Fruit fly (Drosophila melanogaster) whole organism, embryonic: ENCODE results near the gene Bicra.

Source experiments
- Atf-2 ChIP-seq: fragments of 200-800 bp; sonication (Bioruptor generic); optimal IDR thresholded peaks from 2 replicates; lab custom pipeline; 2016; ENCODE audit warnings: missing biosample characterization, missing genetic modification characterization
- Bdp1 ChIP-seq: fragments of 200-800 bp; sonication (Bioruptor generic); optimal IDR thresholded peaks from 3 replicates; lab custom pipeline; 2016; ENCODE audit warnings: missing biosample characterization, missing genetic modification characterization
- Bteb2 ChIP-seq: fragments of 200-800 bp; sonication (Bioruptor generic); optimal IDR thresholded peaks from 2 replicates; lab custom pipeline; 2016; ENCODE audit warnings: missing biosample characterization, missing genetic modification characterization
- CG1024 ChIP-seq: fragments of 200-800 bp; sonication (Bioruptor generic); IDR thresholded peaks from 2 replicates; pipeline ENCODE4 v1.3.6; 2022; ENCODE audit warnings: missing biosample characterization, missing genetic modification characterization
- CG10366 ChIP-seq: fragments of 200-800 bp; sonication (Bioruptor generic); IDR thresholded peaks from 2 replicates; pipeline ENCODE4 v1.3.6; 2022; ENCODE audit warnings: missing biosample characterization, missing genetic modification characterization
- CG10462 ChIP-seq: fragments of 200-800 bp; sonication (Bioruptor generic); optimal IDR thresholded peaks from 2 replicates; lab custom pipeline; 2016; ENCODE audit warnings: missing biosample characterization, missing genetic modification characterization
- CG11093 ChIP-seq: fragments of 200-800 bp; sonication (Bioruptor generic); IDR thresholded peaks from 3 replicates; pipeline ENCODE4 v1.3.6; 2022; ENCODE audit warnings: missing biosample characterization, missing genetic modification characterization
- CG11696 ChIP-seq: fragments of 200-800 bp; sonication (Bioruptor generic); IDR thresholded peaks from 2 replicates; pipeline ENCODE4 v1.3.6; 2022; ENCODE audit warnings: missing biosample characterization, missing genetic modification characterization
- CG12744 ChIP-seq: fragments of 200-800 bp; sonication (Bioruptor generic); optimal IDR thresholded peaks from 2 replicates; lab custom pipeline; 2016; ENCODE audit warnings: missing biosample characterization, missing genetic modification characterization
- CG14050 ChIP-seq: fragments of 200-800 bp; sonication (Bioruptor generic); IDR thresholded peaks from 3 replicates; pipeline ENCODE4 v1.3.6; 2022; ENCODE audit warnings: missing biosample characterization, missing genetic modification characterization
- CG14667 ChIP-seq: fragments of 200-800 bp; sonication (Bioruptor generic); IDR thresholded peaks from 2 replicates; pipeline ENCODE4 v1.3.6; 2022; ENCODE audit warnings: missing biosample characterization, missing genetic modification characterization
- CG15479 ChIP-seq: fragments of 200-800 bp; sonication (Bioruptor generic); optimal IDR thresholded peaks from 3 replicates; lab custom pipeline; 2019; ENCODE audit warnings: missing biosample characterization, mild to moderate bottlenecking, missing genetic modification characterization, moderate library complexity
- CG1603 ChIP-seq: fragments of 200-800 bp; sonication (Bioruptor generic); optimal IDR thresholded peaks from 2 replicates; lab custom pipeline; 2019; ENCODE audit warnings: missing biosample characterization, mild to moderate bottlenecking, missing genetic modification characterization, moderate library complexity
- CG17568 ChIP-seq: fragments of 200-800 bp; sonication (Bioruptor generic); optimal IDR thresholded peaks from 2 replicates; lab custom pipeline; 2018; ENCODE audit warnings: missing biosample characterization, mild to moderate bottlenecking, missing genetic modification characterization, moderate library complexity
- CG17802 ChIP-seq: fragments of 200-800 bp; sonication (Bioruptor generic); optimal IDR thresholded peaks from 2 replicates; lab custom pipeline; 2018; ENCODE audit warnings: missing biosample characterization, mild to moderate bottlenecking, missing genetic modification characterization, moderate library complexity
- CG18599 ChIP-seq: fragments of 200-800 bp; sonication (Bioruptor generic); optimal IDR thresholded peaks from 3 replicates; lab custom pipeline; 2017; ENCODE audit warnings: missing biosample characterization, missing genetic modification characterization, mild to moderate bottlenecking, moderate library complexity, missing genetic modification reagents
- CG31365 ChIP-seq: fragments of 200-800 bp; sonication (Bioruptor generic); optimal IDR thresholded peaks from 2 replicates; lab custom pipeline; 2018; ENCODE audit warnings: missing biosample characterization, mild to moderate bottlenecking, missing genetic modification characterization
- CG4360 ChIP-seq: fragments of 200-800 bp; sonication (Bioruptor generic); IDR thresholded peaks from 2 replicates; pipeline ENCODE4 v1.3.6; 2022; ENCODE audit warnings: missing biosample characterization, missing genetic modification characterization
- CG5245 ChIP-seq: fragments of 200-800 bp; sonication (Bioruptor generic); optimal IDR thresholded peaks from 3 replicates; lab custom pipeline; 2016; ENCODE audit warnings: missing biosample characterization, missing genetic modification characterization
- CG6683 ChIP-seq: fragments of 200-800 bp; sonication (Bioruptor generic); optimal IDR thresholded peaks from 2 replicates; lab custom pipeline; 2017; ENCODE audit warnings: missing biosample characterization, mild to moderate bottlenecking, missing genetic modification characterization, missing genetic modification reagents
- CG7271 ChIP-seq: fragments of 200-800 bp; sonication (Bioruptor generic); optimal IDR thresholded peaks from 2 replicates; lab custom pipeline; 2018; ENCODE audit warnings: missing biosample characterization, mild to moderate bottlenecking, missing genetic modification characterization, moderate library complexity
- CG8089 ChIP-seq: fragments of 200-800 bp; sonication (Bioruptor generic); optimal IDR thresholded peaks from 3 replicates; lab custom pipeline; 2016; ENCODE audit warnings: missing biosample characterization, missing genetic modification characterization
- CG8388 ChIP-seq: fragments of 200-800 bp; sonication (Bioruptor generic); optimal IDR thresholded peaks from 2 replicates; lab custom pipeline; 2019; ENCODE audit warnings: missing biosample characterization, mild to moderate bottlenecking, missing genetic modification characterization, moderate library complexity
- Eip74EF ChIP-seq, 2 experiments: fragments of 200-800 bp in 1 of 2; fragments of >200 bp in 1 of 2; sonication (Bioruptor generic) in 1 of 2; optimal IDR thresholded peaks; 2 replicates each; lab custom pipeline; 2017 to 2019; ENCODE audit warnings: missing biosample characterization in 2 of 2, missing genetic modification characterization in 2 of 2, mild to moderate bottlenecking in 1 of 2, moderate library complexity in 1 of 2
- Ets65A ChIP-seq: fragments of 200-800 bp; sonication (Bioruptor generic); peaks from one replicate; lab custom pipeline; 2016; ENCODE audit warnings: missing biosample characterization, missing genetic modification characterization
- GATAe ChIP-seq: fragments of 200-800 bp; sonication (Bioruptor generic); conservative IDR thresholded peaks from 2 replicates; pipeline ENCODE4 v1.3.6; 2022; ENCODE audit warnings: missing biosample characterization, missing genetic modification characterization
- Hmx ChIP-seq: fragments of 200-800 bp; sonication (Bioruptor generic); optimal IDR thresholded peaks from 2 replicates; lab custom pipeline; 2016; ENCODE audit warnings: missing biosample characterization, missing genetic modification characterization
- Jarid2 ChIP-seq: fragments of 200-800 bp; sonication (Bioruptor generic); optimal IDR thresholded peaks from 3 replicates; lab custom pipeline; 2017; ENCODE audit warnings: mild to moderate bottlenecking, missing biosample characterization, missing genetic modification reagents, missing genetic modification characterization
- MTF-1 ChIP-seq: fragments of 200-800 bp; sonication (Bioruptor generic); optimal IDR thresholded peaks from 2 replicates; lab custom pipeline; 2018; ENCODE audit warnings: missing biosample characterization, mild to moderate bottlenecking, missing genetic modification characterization, borderline replicate concordance
- Max ChIP-seq: fragments of 200-800 bp; sonication (Bioruptor generic); optimal IDR thresholded peaks from 2 replicates; lab custom pipeline; 2016; ENCODE audit warnings: missing biosample characterization, mild to moderate bottlenecking, missing genetic modification characterization
- Mrtf ChIP-seq: fragments of 200-800 bp; sonication (Bioruptor generic); IDR thresholded peaks from 3 replicates; pipeline ENCODE4 v1.3.6; 2022; ENCODE audit warnings: missing biosample characterization, missing genetic modification characterization
- NK7.1 ChIP-seq: fragments of 200-800 bp; sonication (Bioruptor generic); optimal IDR thresholded peaks from 3 replicates; lab custom pipeline; 2016; ENCODE audit warnings: missing biosample characterization, missing genetic modification characterization
- Neu2 ChIP-seq: fragments of 200-800 bp; sonication (Bioruptor generic); optimal IDR thresholded peaks from 3 replicates; lab custom pipeline; 2016; ENCODE audit warnings: missing biosample characterization, missing genetic modification characterization, borderline replicate concordance
- Oaz ChIP-seq: fragments of 200-800 bp; sonication (Bioruptor generic); IDR thresholded peaks from 2 replicates; pipeline ENCODE4 v1.3.6; 2022; ENCODE audit warnings: missing biosample characterization, missing genetic modification characterization
- Sin3A ChIP-seq: fragments of >200 bp; optimal IDR thresholded peaks from 2 replicates; lab custom pipeline; 2018
- Sox102F ChIP-seq: fragments of 200-800 bp; sonication (Bioruptor generic); optimal IDR thresholded peaks from 2 replicates; lab custom pipeline; 2018; ENCODE audit warnings: missing biosample characterization, mild to moderate bottlenecking, missing genetic modification characterization, moderate library complexity
- TFAM ChIP-seq: fragments of 200-800 bp; sonication (Bioruptor generic); optimal IDR thresholded peaks from 2 replicates; lab custom pipeline; 2017; ENCODE audit warnings: missing biosample characterization, missing genetic modification characterization, inconsistent platforms
- Usf ChIP-seq: fragments of 200-800 bp; sonication (Bioruptor generic); optimal IDR thresholded peaks from 2 replicates; lab custom pipeline; 2017; ENCODE audit warnings: missing genotype, missing biosample characterization, missing genetic modification characterization
- Xbp1 ChIP-seq: fragments of 200-800 bp; sonication (Bioruptor generic); optimal IDR thresholded peaks from 3 replicates; lab custom pipeline; 2016; ENCODE audit warnings: missing biosample characterization, mild to moderate bottlenecking, missing genetic modification characterization
- ap ChIP-seq: fragments of 200-800 bp; sonication (Bioruptor generic); IDR thresholded peaks from 2 replicates; pipeline ENCODE4 v1.3.6; 2022; ENCODE audit warnings: missing biosample characterization, missing genetic modification characterization
- ato ChIP-seq: fragments of 200-800 bp; sonication (Bioruptor generic); IDR thresholded peaks from 2 replicates; pipeline ENCODE4 v1.3.6; 2022; ENCODE audit warnings: missing biosample characterization, missing genetic modification characterization; ENCODE audit not compliant: partially characterized antibody
- chn ChIP-seq: fragments of 200-800 bp; sonication (Bioruptor generic); optimal IDR thresholded peaks from 2 replicates; lab custom pipeline; 2016; ENCODE audit warnings: missing biosample characterization, missing genetic modification characterization
- fu2 ChIP-seq: fragments of 200-800 bp; sonication (Bioruptor generic); optimal IDR thresholded peaks from 2 replicates; lab custom pipeline; 2016; ENCODE audit warnings: missing biosample characterization, missing genetic modification characterization
- lab ChIP-seq: fragments of 200-800 bp; sonication (Bioruptor generic); optimal IDR thresholded peaks from 3 replicates; lab custom pipeline; 2017; ENCODE audit warnings: missing biosample characterization, missing genetic modification characterization, mild to moderate bottlenecking, moderate library complexity, missing genetic modification reagents
- nerfin-2 ChIP-seq: fragments of 200-800 bp; sonication (Bioruptor generic); IDR thresholded peaks from 2 replicates; pipeline ENCODE4 v1.3.6; 2022; ENCODE audit warnings: missing biosample characterization, missing genetic modification characterization; ENCODE audit not compliant: partially characterized antibody
- phol ChIP-seq: fragments of 200-800 bp; sonication (Bioruptor generic); optimal IDR thresholded peaks from 3 replicates; lab custom pipeline; 2018; ENCODE audit warnings: missing biosample characterization, mild to moderate bottlenecking, missing genetic modification characterization, moderate library complexity
- row ChIP-seq: fragments of 200-800 bp; sonication (Bioruptor generic); IDR thresholded peaks from 3 replicates; pipeline ENCODE4 v1.3.6; 2022; ENCODE audit warnings: missing biosample characterization, missing genetic modification characterization
- sc ChIP-seq, 3 experiments: fragments of >200 bp in 2 of 3; fragments of 200-800 bp in 1 of 3; sonication (Bioruptor generic) in 1 of 3; optimal IDR thresholded peaks; 2 replicates in 2 of 3; 3 replicates in 1 of 3; lab custom pipeline; 2017; ENCODE audit warnings: mild to moderate bottlenecking in 1 of 3, missing biosample characterization in 1 of 3, missing genetic modification characterization in 1 of 3, missing genetic modification reagents in 1 of 3
- seq ChIP-seq: fragments of 200-800 bp; sonication (Bioruptor generic); IDR thresholded peaks from 2 replicates; pipeline ENCODE4 v1.3.6; 2022; ENCODE audit warnings: missing biosample characterization, missing genetic modification characterization
- tap ChIP-seq: fragments of 200-800 bp; optimal IDR thresholded peaks from 3 replicates; lab custom pipeline; 2019; ENCODE audit warnings: missing biosample characterization, mild to moderate bottlenecking, missing genetic modification characterization, moderate library complexity
- wdn ChIP-seq: fragments of 200-800 bp; sonication (Bioruptor generic); IDR thresholded peaks from 2 replicates; pipeline ENCODE4 v1.3.6; 2022; ENCODE audit warnings: missing biosample characterization, missing genetic modification characterization
- zfh2 ChIP-seq: fragments of 200-800 bp; sonication (Bioruptor generic); optimal IDR thresholded peaks from 2 replicates; lab custom pipeline; 2016; ENCODE audit warnings: missing biosample characterization, missing genetic modification characterization

The Bicra gene

DNA sequence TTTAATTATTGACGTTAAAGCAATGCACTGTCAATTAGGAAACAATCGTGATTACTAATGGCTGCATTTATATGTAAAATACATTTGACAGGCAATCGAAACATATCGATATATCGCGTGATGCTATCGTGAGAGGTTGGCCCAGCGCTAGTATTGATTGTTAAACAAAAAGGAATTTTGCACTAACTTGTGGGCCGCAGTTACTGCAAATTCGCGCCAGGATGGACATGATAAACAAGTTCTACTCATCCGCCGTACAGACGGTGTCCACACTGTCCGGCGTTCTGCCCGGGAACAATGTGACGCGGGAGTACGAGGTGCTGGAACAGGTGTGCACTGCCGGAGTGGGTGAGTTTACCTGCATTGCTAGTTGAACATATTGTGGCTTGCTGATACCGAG lies 35.7 kb upstream of the Bicra start, which contains the start of the genes eIF4E6 and CG1951 (continued):
- TF ChIP-seq TFAM (GFP tag; lab: Kevin White, UChicago), result no peak
- no peak for TF ChIP-seq NK7.1 (GFP tag; lab: Kevin White, UChicago)
- no peak for TF ChIP-seq CG1024 (GFP tag; lab: Robert Waterston, UW)
- no peak for TF ChIP-seq CG31365 (tag; lab: Kevin White, UChicago)
- no peak for TF ChIP-seq CG5245
- peak; percentile 71 for TF ChIP-seq phol (tag; lab: Kevin White, UChicago)
- no peak for TF ChIP-seq CG7271
- no peak for TF ChIP-seq CG8388 (GFP tag; lab: Kevin White, UChicago)
- no peak for TF ChIP-seq CG18599 (GFP tag; lab: Kevin White, UChicago)
- no peak for TF ChIP-seq GATAe
- no peak for TF ChIP-seq Ets65A
- no peak for TF ChIP-seq CG1603 (tag; lab: Kevin White, UChicago)
- TF ChIP-seq CG12744 (GFP tag; lab: Kevin White, UChicago), result no peak
- TF ChIP-seq CG10366 (GFP tag; lab: Robert Waterston, UW), result no peak
- no peak for TF ChIP-seq Max (GFP tag; lab: Kevin White, UChicago)
- no peak for TF ChIP-seq wdn
- TF ChIP-seq CG17802 (tag; lab: Kevin White, UChicago), result no peak
- no peak for TF ChIP-seq CG8089
- TF ChIP-seq Mrtf, result no peak
- no peak for TF ChIP-seq Sox102F (GFP tag; lab: Kevin White, UChicago)
- TF ChIP-seq ap (GFP tag; lab: Robert Waterston, UW), result no peak
- TF ChIP-seq CG6683, result no peak
- no peak for TF ChIP-seq CG11696
- TF ChIP-seq Oaz (GFP tag; lab: Robert Waterston, UW), result no peak
- no peak for TF ChIP-seq zfh2
- TF ChIP-seq nerfin-2 (GFP tag; lab: Robert Waterston, UW), result peak; percentile 93
- no peak for TF ChIP-seq MTF-1 (GFP tag; lab: Kevin White, UChicago)
- TF ChIP-seq fu2 (GFP tag; lab: Kevin White, UChicago), result no peak
- no peak for TF ChIP-seq Bdp1
- no peak for TF ChIP-seq Bteb2 (GFP tag; lab: Kevin White, UChicago)
- no peak for TF ChIP-seq Atf-2 (GFP tag; lab: Kevin White, UChicago)
- TF ChIP-seq Neu2, result no peak
- TF ChIP-seq Usf (GFP tag; lab: Kevin White, UChicago), result no peak
- TF ChIP-seq seq (GFP tag; lab: Robert Waterston, UW), result no peak
- TF ChIP-seq ato (GFP tag; lab: Robert Waterston, UW), result peak; percentile 88
- no peak for TF ChIP-seq CG14050 (GFP tag; lab: Robert Waterston, UW)
- no peak for TF ChIP-seq Xbp1 (GFP tag; lab: Kevin White, UChicago)
- TF ChIP-seq lab, result no peak
- TF ChIP-seq Jarid2 (GFP tag; lab: Kevin White, UChicago), result no peak
- TF ChIP-seq Eip74EF (GFP tag; optimal IDR thresholded peaks at IDR 0.05; lab: Kevin White, UChicago), result no peak
- no peak for TF ChIP-seq tap (tag; lab: Kevin White, UChicago)
- TF ChIP-seq CG10462 (GFP tag; lab: Kevin White, UChicago), result no peak
- TF ChIP-seq row (GFP tag; lab: Robert Waterston, UW), result no peak
- no peak for TF ChIP-seq CG14667 (GFP tag; lab: Robert Waterston, UW)
- no peak for TF ChIP-seq CG17568 (GFP tag; lab: Kevin White, UChicago)
- no peak for TF ChIP-seq CG11093 (GFP tag; lab: Robert Waterston, UW)
- peak; percentile 31 for TF ChIP-seq Sin3A (lab: Kevin White, UChicago)
- TF ChIP-seq Hmx, result no peak
- no peak for TF ChIP-seq sc (optimal IDR thresholded peaks at IDR 0.05; lab: Kevin White, UChicago)
- TF ChIP-seq sc (GFP tag; optimal IDR thresholded peaks at IDR 0.05; lab: Kevin White, UChicago), result no peak
- TF ChIP-seq CG15479 (GFP tag; lab: Kevin White, UChicago), result no peak
- TF ChIP-seq CG4360 (GFP tag; lab: Robert Waterston, UW), result no peak
- TF ChIP-seq chn (GFP tag; lab: Kevin White, UChicago), result peak; percentile 7
